Worm (Caenorhabditis elegans): Measurements from ENCODE around the gene ZK354.7.
"Not testable (repeated sequence)": the region's sequence is repeated elsewhere in the genome, so short reads cannot be mapped to it uniquely, and the experiment has no call there.

The ZK354.7 gene

ce11 chrIV:5317106-5317505 is 14.2 kb upstream of the ZK354.7 start (continued):
- no peak for TF ChIP-seq Y5F2A.4 (GFP tag; optimal IDR thresholded peaks at IDR 0.05)
- peak; percentile 53 for TF ChIP-seq F49E8.2 (tag; optimal IDR thresholded peaks at IDR 0.05; ENCODE audit: borderline replicate concordance)
- TF ChIP-seq ceh-44 (GFP tag; IDR thresholded peaks at IDR 0.05) = no peak
- TF ChIP-seq D1046.2 (GFP tag; IDR thresholded peaks at IDR 0.05) = no peak
- no peak for TF ChIP-seq lim-7 (GFP tag; IDR thresholded peaks at IDR 0.05)
- TF ChIP-seq nhr-41 (GFP tag; IDR thresholded peaks at IDR 0.05) = no peak
- peak; percentile 99 for TF ChIP-seq snpc-1.2 (GFP tag; IDR thresholded peaks at IDR 0.05)
- no peak for TF ChIP-seq unc-39 (tag; optimal IDR thresholded peaks at IDR 0.05)
- TF ChIP-seq zfp-3 (GFP tag; conservative IDR thresholded peaks at IDR 0.05) = no peak
- TF ChIP-seq ama-1 (optimal IDR thresholded peaks at IDR 0.05) = no peak
- TF ChIP-seq dmd-6 (GFP tag; IDR thresholded peaks at IDR 0.05) = no peak
- no peak for TF ChIP-seq nhr-111 (GFP tag; optimal IDR thresholded peaks at IDR 0.05)
- TF ChIP-seq set-16 (GFP tag; IDR thresholded peaks at IDR 0.05) = no peak
- TF ChIP-seq F26F4.8 (GFP tag; conservative IDR thresholded peaks at IDR 0.05) = no peak
- no peak for TF ChIP-seq cey-2 (tag; optimal IDR thresholded peaks at IDR 0.05; ENCODE audit: borderline replicate concordance, insufficient read depth)
- TF ChIP-seq nhr-11 (tag; optimal IDR thresholded peaks at IDR 0.05) = no peak
- no peak for TF ChIP-seq nhr-48 (tag; optimal IDR thresholded peaks at IDR 0.05)
- no peak for TF ChIP-seq gei-8 (GFP tag; optimal IDR thresholded peaks at IDR 0.05)
- TF ChIP-seq nhr-77 (tag; optimal IDR thresholded peaks at IDR 0.05) = no peak
- no peak for TF ChIP-seq ceh-62 (tag; optimal IDR thresholded peaks at IDR 0.05)
- peak; percentile 78 for TF ChIP-seq snpc-4 (tag; optimal IDR thresholded peaks at IDR 0.05)
- no peak for TF ChIP-seq pqm-1 (tag; optimal IDR thresholded peaks at IDR 0.05)
- no peak for TF ChIP-seq F37D6.2 (tag; optimal IDR thresholded peaks at IDR 0.05)
- no peak for TF ChIP-seq Y105C5A.15 (GFP tag; IDR thresholded peaks at IDR 0.05)
- TF ChIP-seq ceh-82 (tag; optimal IDR thresholded peaks at IDR 0.05) = no peak
- no peak for TF ChIP-seq dmd-9 (GFP tag; IDR thresholded peaks at IDR 0.05)
- TF ChIP-seq Y75B8A.6 (GFP tag; IDR thresholded peaks at IDR 0.05) = no peak
- peak; percentile 70 for TF ChIP-seq dve-1 (tag; optimal IDR thresholded peaks at IDR 0.05; ENCODE audit: insufficient read depth)
- no peak for TF ChIP-seq madf-9 (GFP tag; conservative IDR thresholded peaks at IDR 0.05)
- no peak for TF ChIP-seq zfp-2 (tag; optimal IDR thresholded peaks at IDR 0.05)
- TF ChIP-seq Y48G9A.11 (GFP tag; IDR thresholded peaks at IDR 0.05) = no peak
- TF ChIP-seq dpl-1 (GFP tag; optimal IDR thresholded peaks at IDR 0.05) = no peak
- TF ChIP-seq mxl-2 (GFP tag; conservative IDR thresholded peaks at IDR 0.05) = no peak
- TF ChIP-seq mdt-29 (GFP tag; IDR thresholded peaks at IDR 0.05) = no peak

- TF ChIP-seq Y105C5A.15, Y75B8A.6, vab-7 (GFP tag; IDR thresholded peaks at IDR 0.05): not testable (repeated sequence)
Observed at ce11 chrIV:5316223-5316622, 13.3 kb upstream of the ZK354.7 start, which contains the start of gene msp-65. Gene msp-65 (plus strand): TSS chrIV:5316523.

- TF ChIP-seq saeg-2 (GFP tag; IDR thresholded peaks at IDR 0.05); zfp-2 (tag; optimal IDR thresholded peaks at IDR 0.05); jun-1 (tag; optimal IDR thresholded peaks at IDR 0.05): not testable (repeated sequence)
Observed at ce11 chrIV:5313011-5313410, 10.1 kb upstream of the ZK354.7 start, which contains the start of the genes msp-59 and ZK354.2. Gene msp-59 (minus strand): TSS chrIV:5313111. Gene ZK354.2 (plus strand): TSS chrIV:5313405.

ce11 chrIV:5309742-5310141 is 6.8 kb upstream of the ZK354.7 start, which contains the start of gene ZK354.3:
Gene ZK354.3 (plus strand): TSS chrIV:5310042.
- TF ChIP-seq T26A8.4 (GFP tag; IDR thresholded peaks at IDR 0.05) (no peak), lsy-2 (tag; optimal IDR thresholded peaks at IDR 0.05) (no peak), zfp-3 (GFP tag; conservative IDR thresholded peaks at IDR 0.05) (no peak), ceh-28 (tag; optimal IDR thresholded peaks at IDR 0.05) (no peak)

Measured in whole organism, L4 larva.